Fruit fly (Drosophila melanogaster) whole organism, embryonic: ENCODE measurements around the gene Hmbs.

Experiments used
- CG10654 ChIP-seq: fragments of 200-800 bp; sonication (Bioruptor generic); optimal IDR thresholded peaks from 2 replicates; lab custom pipeline; 2016; ENCODE audit warnings: missing biosample characterization, missing genetic modification characterization
- CG12391 ChIP-seq: fragments of 200-800 bp; sonication (Bioruptor generic); optimal IDR thresholded peaks from 3 replicates; lab custom pipeline; 2018; ENCODE audit warnings: missing biosample characterization, mild to moderate bottlenecking, missing genetic modification characterization, moderate library complexity
- CG12744 ChIP-seq: fragments of 200-800 bp; sonication (Bioruptor generic); optimal IDR thresholded peaks from 2 replicates; lab custom pipeline; 2016; ENCODE audit warnings: missing biosample characterization, missing genetic modification characterization
- CG12942 ChIP-seq: fragments of 200-800 bp; sonication (Bioruptor generic); optimal IDR thresholded peaks from 3 replicates; lab custom pipeline; 2016; ENCODE audit warnings: missing biosample characterization, missing genetic modification characterization
- CG13287 ChIP-seq: fragments of 200-800 bp; sonication (Bioruptor generic); IDR thresholded peaks from 2 replicates; pipeline ENCODE4 v1.3.6; 2022; ENCODE audit warnings: missing biosample characterization, missing genetic modification characterization; ENCODE audit not compliant: partially characterized antibody
- CG13624 ChIP-seq: fragments of 200-800 bp; sonication (Bioruptor generic); optimal IDR thresholded peaks from 2 replicates; lab custom pipeline; 2016; ENCODE audit warnings: missing biosample characterization, missing genetic modification characterization
- CG15011 ChIP-seq: fragments of 200-800 bp; sonication (Bioruptor generic); optimal IDR thresholded peaks from 3 replicates; lab custom pipeline; 2018; ENCODE audit warnings: missing biosample characterization, mild to moderate bottlenecking, missing genetic modification characterization
- CG15696 ChIP-seq: fragments of 200-800 bp; sonication (Bioruptor generic); optimal IDR thresholded peaks from 2 replicates; lab custom pipeline; 2019; ENCODE audit warnings: missing biosample characterization, mild to moderate bottlenecking, missing genetic modification characterization, moderate library complexity
- CG17385 ChIP-seq: fragments of 200-800 bp; sonication (Bioruptor generic); optimal IDR thresholded peaks from 3 replicates; lab custom pipeline; 2018; ENCODE audit warnings: missing biosample characterization, mild to moderate bottlenecking, missing genetic modification characterization
- CG1792 ChIP-seq: fragments of 200-800 bp; sonication (Bioruptor generic); optimal IDR thresholded peaks from 2 replicates; lab custom pipeline; 2016; ENCODE audit warnings: missing biosample characterization, missing genetic modification characterization
- CG2678 ChIP-seq: fragments of 200-800 bp; sonication (Bioruptor generic); optimal IDR thresholded peaks from 3 replicates; lab custom pipeline; 2019; ENCODE audit warnings: missing biosample characterization, mild to moderate bottlenecking, missing genetic modification characterization, moderate library complexity
- CG2712 ChIP-seq: fragments of 200-800 bp; optimal IDR thresholded peaks from 3 replicates; lab custom pipeline; 2019; ENCODE audit warnings: missing biosample characterization, mild to moderate bottlenecking, missing genetic modification characterization, moderate library complexity
- CG3065 ChIP-seq: fragments of 200-800 bp; sonication (Bioruptor generic); optimal IDR thresholded peaks from 2 replicates; lab custom pipeline; 2016; ENCODE audit warnings: missing biosample characterization, missing genetic modification characterization
- CG3847 ChIP-seq: fragments of 200-800 bp; sonication (Bioruptor generic); IDR thresholded peaks from 2 replicates; pipeline ENCODE4 v1.3.6; 2022; ENCODE audit warnings: missing biosample characterization, missing genetic modification characterization
- CG3995 ChIP-seq: fragments of 200-800 bp; sonication (Bioruptor generic); optimal IDR thresholded peaks from 3 replicates; lab custom pipeline; 2016; ENCODE audit warnings: missing biosample characterization, missing genetic modification characterization
- CG6272 ChIP-seq: fragments of 200-800 bp; sonication (Bioruptor generic); IDR thresholded peaks from 2 replicates; pipeline ENCODE4 v1.3.6; 2022; ENCODE audit warnings: missing biosample characterization, missing genetic modification characterization
- CG6683 ChIP-seq: fragments of 200-800 bp; sonication (Bioruptor generic); optimal IDR thresholded peaks from 2 replicates; lab custom pipeline; 2017; ENCODE audit warnings: missing biosample characterization, mild to moderate bottlenecking, missing genetic modification characterization, missing genetic modification reagents
- CG7963 ChIP-seq: fragments of 200-800 bp; sonication (Bioruptor generic); IDR thresholded peaks from 3 replicates; pipeline ENCODE4 v1.3.6; 2022; ENCODE audit warnings: missing biosample characterization, missing genetic modification characterization; ENCODE audit not compliant: partially characterized antibody
- CG7987 ChIP-seq: fragments of 200-800 bp; sonication (Bioruptor generic); optimal IDR thresholded peaks from 2 replicates; lab custom pipeline; 2018; ENCODE audit warnings: missing biosample characterization, mild to moderate bottlenecking, missing genetic modification characterization, moderate library complexity
- CG9215 ChIP-seq: fragments of 200-800 bp; sonication (Bioruptor generic); IDR thresholded peaks from 2 replicates; pipeline ENCODE4 v1.3.6; 2022; ENCODE audit warnings: missing biosample characterization, missing genetic modification characterization
- CG9932 ChIP-seq: fragments of 200-800 bp; sonication (Bioruptor generic); IDR thresholded peaks from 2 replicates; pipeline ENCODE4 v1.3.6; 2022; ENCODE audit warnings: missing biosample characterization, missing genetic modification characterization
- CHES-1-like ChIP-seq: fragments of 200-800 bp; sonication (Bioruptor generic); optimal IDR thresholded peaks from 2 replicates; lab custom pipeline; 2016; ENCODE audit warnings: missing biosample characterization, missing genetic modification characterization
- Dref ChIP-seq: fragments of 200-800 bp; sonication (Bioruptor generic); IDR thresholded peaks from 2 replicates; pipeline ENCODE4 v1.3.6; 2022; ENCODE audit warnings: missing biosample characterization, missing genetic modification characterization
- E2f1 ChIP-seq: fragments of 200-800 bp; sonication (Bioruptor generic); IDR thresholded peaks from 2 replicates; pipeline ENCODE4 v1.3.6; 2022; ENCODE audit warnings: missing biosample characterization, missing genetic modification characterization
- HmgD ChIP-seq: fragments of 200-800 bp; sonication (Bioruptor generic); optimal IDR thresholded peaks from 3 replicates; lab custom pipeline; 2016; ENCODE audit warnings: missing biosample characterization, missing genetic modification characterization
- Hsf ChIP-seq: fragments of 200-800 bp; sonication (Bioruptor generic); optimal IDR thresholded peaks from 3 replicates; lab custom pipeline; 2016; ENCODE audit warnings: missing biosample characterization, missing genetic modification characterization
- MBD-R2 ChIP-seq: fragments of 200-800 bp; sonication (Bioruptor generic); IDR thresholded peaks from 2 replicates; pipeline ENCODE4 v1.3.6; 2022; ENCODE audit warnings: missing biosample characterization, missing genetic modification characterization
- Max ChIP-seq: fragments of 200-800 bp; sonication (Bioruptor generic); optimal IDR thresholded peaks from 2 replicates; lab custom pipeline; 2016; ENCODE audit warnings: missing biosample characterization, mild to moderate bottlenecking, missing genetic modification characterization
- NFAT ChIP-seq: fragments of 200-800 bp; sonication (Bioruptor generic); IDR thresholded peaks from 2 replicates; pipeline ENCODE4 v1.3.6; 2022; ENCODE audit warnings: missing biosample characterization, missing genetic modification characterization
- Neu2 ChIP-seq: fragments of 200-800 bp; sonication (Bioruptor generic); optimal IDR thresholded peaks from 3 replicates; lab custom pipeline; 2016; ENCODE audit warnings: missing biosample characterization, missing genetic modification characterization, borderline replicate concordance
- Poxn ChIP-seq: fragments of 200-800 bp; sonication (Bioruptor generic); IDR thresholded peaks from 2 replicates; pipeline ENCODE4 v1.3.6; 2022; ENCODE audit warnings: missing biosample characterization, missing genetic modification characterization
- Sry-β ChIP-seq: fragments of 200-800 bp; sonication (Bioruptor generic); optimal IDR thresholded peaks from 2 replicates; lab custom pipeline; 2018; ENCODE audit warnings: missing biosample characterization, mild to moderate bottlenecking, missing genetic modification characterization, moderate library complexity
- ac ChIP-seq: fragments of 200-800 bp; sonication (Bioruptor generic); optimal IDR thresholded peaks from 3 replicates; lab custom pipeline; 2017; ENCODE audit warnings: missing biosample characterization, mild to moderate bottlenecking, missing genetic modification characterization
- ash1 ChIP-seq: fragments of 200-800 bp; sonication (Bioruptor generic); optimal IDR thresholded peaks from 2 replicates; lab custom pipeline; 2018; ENCODE audit warnings: missing biosample characterization, mild to moderate bottlenecking, missing genetic modification characterization
- bbx ChIP-seq: fragments of 200-800 bp; sonication (Bioruptor generic); IDR thresholded peaks from 2 replicates; pipeline ENCODE4 v1.3.6; 2022; ENCODE audit warnings: missing biosample characterization, missing genetic modification characterization; ENCODE audit not compliant: partially characterized antibody
- chn ChIP-seq: fragments of 200-800 bp; sonication (Bioruptor generic); optimal IDR thresholded peaks from 2 replicates; lab custom pipeline; 2016; ENCODE audit warnings: missing biosample characterization, missing genetic modification characterization
- dan ChIP-seq: fragments of 200-800 bp; sonication (Bioruptor generic); IDR thresholded peaks from 2 replicates; pipeline ENCODE4 v1.3.6; 2022; ENCODE audit warnings: missing biosample characterization, missing genetic modification characterization
- dysf ChIP-seq: fragments of 200-800 bp; sonication (Bioruptor generic); IDR thresholded peaks from 3 replicates; pipeline ENCODE4 v1.3.6; 2022; ENCODE audit warnings: missing biosample characterization, missing genetic modification characterization
- exex ChIP-seq: fragments of 200-800 bp; sonication (Bioruptor generic); optimal IDR thresholded peaks from 4 replicates; lab custom pipeline; 2018; ENCODE audit warnings: missing biosample characterization, mild to moderate bottlenecking, missing genetic modification characterization, moderate library complexity
- gcm2 ChIP-seq: fragments of 200-800 bp; sonication (Bioruptor generic); optimal IDR thresholded peaks from 2 replicates; lab custom pipeline; 2016; ENCODE audit warnings: missing biosample characterization, missing genetic modification characterization
- ind ChIP-seq: fragments of 200-800 bp; sonication (Bioruptor generic); optimal IDR thresholded peaks from 3 replicates; lab custom pipeline; 2016; ENCODE audit warnings: missing biosample characterization, missing genetic modification characterization
- lmd ChIP-seq: fragments of 200-800 bp; sonication (Bioruptor generic); IDR thresholded peaks from 2 replicates; pipeline ENCODE4 v1.3.6; 2022; ENCODE audit warnings: missing biosample characterization, missing genetic modification characterization
- p53 ChIP-seq: fragments of 200-800 bp; sonication (Bioruptor generic); optimal IDR thresholded peaks from 2 replicates; lab custom pipeline; 2016; ENCODE audit warnings: missing biosample characterization, missing genetic modification characterization
- pita ChIP-seq: fragments of 200-800 bp; sonication (Bioruptor generic); optimal IDR thresholded peaks from 2 replicates; lab custom pipeline; 2017; ENCODE audit warnings: missing biosample characterization, mild to moderate bottlenecking, missing genetic modification characterization
- pnt ChIP-seq: fragments of 200-800 bp; sonication (Bioruptor generic); optimal IDR thresholded peaks from 3 replicates; lab custom pipeline; 2016; ENCODE audit warnings: missing biosample characterization, missing genetic modification characterization
- ranshi ChIP-seq: fragments of 200-800 bp; sonication (Bioruptor generic); IDR thresholded peaks from 2 replicates; pipeline ENCODE4 v1.3.6; 2022; ENCODE audit warnings: missing biosample characterization, missing genetic modification characterization
- stc ChIP-seq: fragments of 200-800 bp; sonication (Bioruptor generic); IDR thresholded peaks from 2 replicates; pipeline ENCODE4 v1.3.6; 2022; ENCODE audit warnings: missing biosample characterization, missing genetic modification characterization
- sug ChIP-seq: fragments of 200-800 bp; optimal IDR thresholded peaks from 2 replicates; lab custom pipeline; 2019; ENCODE audit warnings: missing biosample characterization, mild to moderate bottlenecking, missing genetic modification characterization, moderate library complexity
- toy ChIP-seq: fragments of 200-800 bp; sonication (Bioruptor generic); IDR thresholded peaks from 2 replicates; pipeline ENCODE4 v1.3.6; 2022; ENCODE audit warnings: missing biosample characterization, missing genetic modification characterization
- trh ChIP-seq: fragments of 200-800 bp; sonication (Bioruptor generic); optimal IDR thresholded peaks from 2 replicates; lab custom pipeline; 2016; ENCODE audit warnings: missing biosample characterization, missing genetic modification characterization
- unc-4 ChIP-seq: fragments of 200-800 bp; sonication (Bioruptor generic); IDR thresholded peaks from 2 replicates; pipeline ENCODE4 v1.3.6; 2022; ENCODE audit warnings: missing biosample characterization, missing genetic modification characterization; ENCODE audit not compliant: partially characterized antibody

Gene Hmbs

dm6 chr3L:1307005-1307632 is 27.6 kb upstream of the Hmbs start, which contains the start of the genes Ctr9 and Nt5a (continued):
- TF ChIP-seq E2f1 (GFP tag; lab: Robert Waterston, UW), result no peak
- peak; percentile 8 for TF ChIP-seq CG17385
- peak; percentile 88 for TF ChIP-seq NFAT (GFP tag; lab: Robert Waterston, UW)
- peak; percentile 5 for TF ChIP-seq ash1 (GFP tag; lab: Kevin White, UChicago)
- TF ChIP-seq CG15011 (GFP tag; lab: Kevin White, UChicago), result no peak
- TF ChIP-seq ranshi (GFP tag; lab: Robert Waterston, UW), result peak; percentile 46; the same call in 1 of the 2 replicates
- no peak for TF ChIP-seq toy (GFP tag; lab: Robert Waterston, UW)
- peak; percentile 58 for TF ChIP-seq CG2712 (tag; lab: Kevin White, UChicago)
- TF ChIP-seq CHES-1-like (GFP tag; lab: Kevin White, UChicago), result peak; percentile 56
- TF ChIP-seq CG9215 (GFP tag; lab: Robert Waterston, UW), result peak; percentile 44
- peak; percentile 96 for TF ChIP-seq Dref (GFP tag; lab: Robert Waterston, UW)
- peak; percentile 70 for TF ChIP-seq CG13624
- TF ChIP-seq bbx (GFP tag; lab: Robert Waterston, UW), result peak; percentile 81
- TF ChIP-seq CG3065 (GFP tag; lab: Kevin White, UChicago), result no peak
- peak; percentile 62 for TF ChIP-seq CG1792 (GFP tag; lab: Kevin White, UChicago)
- peak; percentile 31 for TF ChIP-seq CG6683 (GFP tag; lab: Kevin White, UChicago)
- TF ChIP-seq CG7987 (GFP tag; lab: Kevin White, UChicago), result peak; percentile 42
- peak; percentile 42 for TF ChIP-seq CG3995 (GFP tag; lab: Kevin White, UChicago)
- peak; percentile 96 for TF ChIP-seq Sry-β
- TF ChIP-seq trh, result no peak
- no peak for TF ChIP-seq dan (GFP tag; lab: Robert Waterston, UW)
- TF ChIP-seq sug, result peak; percentile 75
- TF ChIP-seq pita (GFP tag; lab: Kevin White, UChicago), result no peak
- TF ChIP-seq CG12942, result peak; percentile 14
- peak; percentile 88 for TF ChIP-seq CG9932 (GFP tag; lab: Robert Waterston, UW)
- TF ChIP-seq CG12744, result peak; percentile 61
- no peak for TF ChIP-seq ac (GFP tag; lab: Kevin White, UChicago)
- peak; percentile 61 for TF ChIP-seq CG12391
- TF ChIP-seq pnt, result no peak
- TF ChIP-seq dysf (GFP tag; lab: Robert Waterston, UW), result peak; percentile 40; the same call in 2 of the 3 replicates
- peak; percentile 51 for TF ChIP-seq gcm2 (GFP tag; lab: Kevin White, UChicago)
- peak; percentile 49 for TF ChIP-seq p53 (GFP tag; lab: Kevin White, UChicago)
- peak; percentile 85 for TF ChIP-seq unc-4
- peak; percentile 54; the same call in 2 of the 3 replicates for TF ChIP-seq CG7963 (GFP tag; lab: Robert Waterston, UW)
- no peak; the same call in 1 of the 2 replicates for TF ChIP-seq lmd
- peak; percentile 42 for TF ChIP-seq Hsf
- no peak for TF ChIP-seq stc
- TF ChIP-seq HmgD (GFP tag; lab: Kevin White, UChicago), result peak; percentile 41
- TF ChIP-seq CG10654 (GFP tag; lab: Kevin White, UChicago), result peak; percentile 33
- no peak for TF ChIP-seq CG15696 (tag; lab: Kevin White, UChicago)
- TF ChIP-seq Neu2, result no peak
- peak; percentile 49 for TF ChIP-seq exex (tag; lab: Kevin White, UChicago)
- peak; percentile 74 for TF ChIP-seq CG3847 (GFP tag; lab: Robert Waterston, UW)
- peak; percentile 48 for TF ChIP-seq chn
- TF ChIP-seq Max (GFP tag; lab: Kevin White, UChicago), result no peak
- TF ChIP-seq Poxn, result no peak
- peak; percentile 87 for TF ChIP-seq CG13287
- peak; percentile 97 for TF ChIP-seq MBD-R2 (GFP tag; lab: Robert Waterston, UW)
- no peak for TF ChIP-seq CG2678 (tag; lab: Kevin White, UChicago)
- peak; percentile 38 for TF ChIP-seq ind (GFP tag; lab: Kevin White, UChicago)
- peak; percentile 62 for TF ChIP-seq CG6272 (GFP tag; lab: Robert Waterston, UW)
